Worm (Caenorhabditis elegans) whole organism, midembryonic: ENCODE measurements around the gene F21A3.3.

ENCODE experiments used
- tab-1 ChIP-seq: fragments of 200-800 bp; sonication (Bioruptor generic); IDR thresholded peaks from 2 replicates; pipeline ENCODE4 v1.3.6; 2022; ENCODE audit warnings: missing genetic modification characterization, missing compliant biosample characterization
- ztf-29 ChIP-seq: fragments of 200-800 bp; sonication (Bioruptor generic); IDR thresholded peaks from 2 replicates; pipeline ENCODE4 v1.3.6; 2022; ENCODE audit warnings: missing genetic modification reagents, missing genetic modification characterization, missing compliant biosample characterization

DNA sequence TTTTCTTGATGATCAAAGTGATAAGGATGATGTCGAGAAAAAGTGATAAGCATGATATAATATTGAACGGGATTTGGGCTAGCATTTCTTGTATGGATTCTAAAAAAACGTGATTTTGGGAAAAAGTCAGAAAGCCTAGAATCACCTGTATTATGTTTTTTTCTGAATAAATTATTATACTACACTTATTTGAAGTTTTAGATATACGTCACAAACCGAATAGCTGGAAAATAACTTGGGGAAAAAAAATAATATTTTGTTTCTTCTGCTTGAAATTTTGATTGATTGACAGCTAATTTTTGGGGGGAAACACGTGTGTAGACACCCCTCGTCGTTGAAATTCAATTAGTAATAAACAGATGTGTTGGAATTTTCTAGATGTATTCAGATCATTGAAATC, 25.0 kb upstream of the F21A3.3 start, which contains the start of gene str-264:
- TF ChIP-seq ztf-29 (GFP tag; lab: Robert Waterston, UW) (no peak), tab-1 (GFP tag; lab: Robert Waterston, UW) (no peak)
